Fruit fly (Drosophila melanogaster) whole organism, embryonic: ENCODE results near the gene CG1628.
"Not testable (repeated sequence)": the region's sequence is repeated elsewhere in the genome, so short reads cannot be mapped to it uniquely, and the experiment has no call there.

Experiments used
- Antp ChIP-seq: fragments of 200-800 bp; sonication (Bioruptor generic); optimal IDR thresholded peaks from 3 replicates; lab custom pipeline; 2016; ENCODE audit warnings: missing biosample characterization, missing genetic modification characterization
- Bdp1 ChIP-seq: fragments of 200-800 bp; sonication (Bioruptor generic); optimal IDR thresholded peaks from 3 replicates; lab custom pipeline; 2016; ENCODE audit warnings: missing biosample characterization, missing genetic modification characterization
- CG10366 ChIP-seq: fragments of 200-800 bp; sonication (Bioruptor generic); IDR thresholded peaks from 2 replicates; pipeline ENCODE4 v1.3.6; 2022; ENCODE audit warnings: missing biosample characterization, missing genetic modification characterization
- CG10462 ChIP-seq: fragments of 200-800 bp; sonication (Bioruptor generic); optimal IDR thresholded peaks from 2 replicates; lab custom pipeline; 2016; ENCODE audit warnings: missing biosample characterization, missing genetic modification characterization
- CG12104 ChIP-seq: fragments of 200-800 bp; sonication (Bioruptor generic); optimal IDR thresholded peaks from 3 replicates; lab custom pipeline; 2016; ENCODE audit warnings: missing biosample characterization, missing genetic modification characterization
- CG12155 ChIP-seq: fragments of 200-800 bp; sonication (Bioruptor generic); optimal IDR thresholded peaks from 3 replicates; lab custom pipeline; 2016; ENCODE audit warnings: missing biosample characterization, missing genetic modification characterization
- CG12769 ChIP-seq: fragments of 200-800 bp; sonication (Bioruptor generic); optimal IDR thresholded peaks from 2 replicates; lab custom pipeline; 2019; ENCODE audit warnings: missing biosample characterization, mild to moderate bottlenecking, missing genetic modification characterization, moderate library complexity
- CG15514 ChIP-seq: fragments of 200-800 bp; sonication (Bioruptor generic); optimal IDR thresholded peaks from 3 replicates; lab custom pipeline; 2017; ENCODE audit warnings: missing biosample characterization, missing genetic modification characterization, mild to moderate bottlenecking, moderate library complexity, missing genetic modification reagents
- CG2116 ChIP-seq: fragments of 200-800 bp; sonication (Bioruptor generic); optimal IDR thresholded peaks from 3 replicates; lab custom pipeline; 2018; ENCODE audit warnings: missing biosample characterization, mild to moderate bottlenecking, missing genetic modification characterization
- CG6683 ChIP-seq: fragments of 200-800 bp; sonication (Bioruptor generic); optimal IDR thresholded peaks from 2 replicates; lab custom pipeline; 2017; ENCODE audit warnings: missing biosample characterization, mild to moderate bottlenecking, missing genetic modification characterization, missing genetic modification reagents
- CG6791 ChIP-seq: fragments of 200-800 bp; sonication (Bioruptor generic); IDR thresholded peaks from 3 replicates; pipeline ENCODE4 v1.3.6; 2022; ENCODE audit warnings: missing biosample characterization, missing genetic modification characterization; ENCODE audit not compliant: partially characterized antibody
- CG9727 ChIP-seq: fragments of 200-800 bp; sonication (Bioruptor generic); optimal IDR thresholded peaks from 3 replicates; lab custom pipeline; 2017; ENCODE audit warnings: missing biosample characterization, mild to moderate bottlenecking, missing genetic modification characterization
- CTCF ChIP-seq: fragments of 200-800 bp; sonication (Bioruptor generic); optimal IDR thresholded peaks from 2 replicates; lab custom pipeline; 2017; ENCODE audit warnings: missing biosample characterization, mild to moderate bottlenecking, missing genetic modification characterization, moderate library complexity
- CrebB ChIP-seq: fragments of 200-800 bp; sonication (Bioruptor generic); optimal IDR thresholded peaks from 3 replicates; lab custom pipeline; 2018; ENCODE audit warnings: missing biosample characterization, mild to moderate bottlenecking, missing genetic modification characterization
- Deaf1 ChIP-seq: fragments of 200-800 bp; optimal IDR thresholded peaks from 3 replicates; lab custom pipeline; 2019; ENCODE audit warnings: missing biosample characterization, mild to moderate bottlenecking, missing genetic modification characterization, moderate library complexity
- Doc3 ChIP-seq: fragments of 200-800 bp; sonication (Bioruptor generic); IDR thresholded peaks from 3 replicates; pipeline ENCODE4 v1.3.6; 2022; ENCODE audit warnings: missing biosample characterization, missing genetic modification characterization; ENCODE audit not compliant: partially characterized antibody
- Ets65A ChIP-seq: fragments of 200-800 bp; sonication (Bioruptor generic); peaks from one replicate; lab custom pipeline; 2016; ENCODE audit warnings: missing biosample characterization, missing genetic modification characterization
- HmgZ ChIP-seq: fragments of 200-800 bp; sonication (Bioruptor generic); optimal IDR thresholded peaks from 2 replicates; lab custom pipeline; 2018; ENCODE audit warnings: missing biosample characterization, mild to moderate bottlenecking, missing genetic modification characterization
- Med ChIP-seq: fragments of 200-800 bp; sonication (Bioruptor generic); peaks from one replicate; lab custom pipeline; 2016; ENCODE audit warnings: missing biosample characterization, missing genetic modification characterization, mild to moderate bottlenecking, inconsistent platforms, moderate library complexity
- Nf-YA ChIP-seq: fragments of 200-800 bp; sonication (Bioruptor generic); IDR thresholded peaks from 2 replicates; pipeline ENCODE4 v1.3.6; 2022; ENCODE audit warnings: missing biosample characterization, missing genetic modification characterization
- Oaz ChIP-seq: fragments of 200-800 bp; sonication (Bioruptor generic); IDR thresholded peaks from 2 replicates; pipeline ENCODE4 v1.3.6; 2022; ENCODE audit warnings: missing biosample characterization, missing genetic modification characterization
- Sox100B ChIP-seq: fragments of 200-800 bp; sonication (Bioruptor generic); optimal IDR thresholded peaks from 3 replicates; lab custom pipeline; 2018; ENCODE audit warnings: missing biosample characterization, mild to moderate bottlenecking, missing genetic modification characterization
- Trl ChIP-seq, 3 experiments: fragments of >200 bp in 2 of 3; fragments of 200-800 bp in 1 of 3; sonication (Bioruptor generic) in 1 of 3; optimal IDR thresholded peaks; 2 replicates in 1 of 3; 3 replicates in 2 of 3; lab custom pipeline; 2016 to 2017; ENCODE audit warnings: missing biosample characterization in 1 of 3, missing genetic modification characterization in 1 of 3
- chif ChIP-seq, 2 experiments: fragments of 200-800 bp; sonication (Bioruptor generic); optimal IDR thresholded peaks; 3 replicates each; lab custom pipeline; 2016; ENCODE audit warnings: missing biosample characterization in 2 of 2, missing genetic modification characterization in 2 of 2
- crp ChIP-seq, 2 experiments: fragments of 200-800 bp; sonication (Bioruptor generic); optimal IDR thresholded peaks; 2 replicates in 1 of 2; 3 replicates in 1 of 2; lab custom pipeline; 2017; ENCODE audit warnings: missing biosample characterization in 2 of 2, missing genetic modification characterization in 2 of 2, mild to moderate bottlenecking in 1 of 2, moderate library complexity in 1 of 2
- dan ChIP-seq: fragments of 200-800 bp; sonication (Bioruptor generic); IDR thresholded peaks from 2 replicates; pipeline ENCODE4 v1.3.6; 2022; ENCODE audit warnings: missing biosample characterization, missing genetic modification characterization
- disco-r ChIP-seq: fragments of 200-800 bp; sonication (Bioruptor generic); optimal IDR thresholded peaks from 2 replicates; lab custom pipeline; 2016; ENCODE audit warnings: missing biosample characterization, missing genetic modification characterization
- emc ChIP-seq: fragments of 200-800 bp; sonication (Bioruptor generic); optimal IDR thresholded peaks from 2 replicates; lab custom pipeline; 2016; ENCODE audit warnings: missing biosample characterization, missing genetic modification characterization
- ewg ChIP-seq: fragments of 200-800 bp; sonication (Bioruptor generic); optimal IDR thresholded peaks from 3 replicates; lab custom pipeline; 2017; ENCODE audit warnings: mild to moderate bottlenecking, missing biosample characterization, missing genetic modification reagents, missing genetic modification characterization
- grau ChIP-seq: fragments of 200-800 bp; optimal IDR thresholded peaks from 3 replicates; lab custom pipeline; 2019; ENCODE audit warnings: missing biosample characterization, mild to moderate bottlenecking, missing genetic modification characterization, moderate library complexity
- gsb-n ChIP-seq: fragments of 200-800 bp; sonication (Bioruptor generic); optimal IDR thresholded peaks from 3 replicates; lab custom pipeline; 2018; ENCODE audit warnings: missing biosample characterization, mild to moderate bottlenecking, missing genetic modification characterization
- hbn ChIP-seq: fragments of 200-800 bp; sonication (Bioruptor generic); IDR thresholded peaks from 2 replicates; pipeline ENCODE4 v1.3.6; 2022; ENCODE audit warnings: missing biosample characterization, missing genetic modification characterization; ENCODE audit not compliant: partially characterized antibody
- jigr1 ChIP-seq: fragments of 200-800 bp; sonication (Bioruptor generic); IDR thresholded peaks from 3 replicates; pipeline ENCODE4 v1.3.6; 2022; ENCODE audit warnings: missing biosample characterization, missing genetic modification characterization
- nerfin-2 ChIP-seq: fragments of 200-800 bp; sonication (Bioruptor generic); IDR thresholded peaks from 2 replicates; pipeline ENCODE4 v1.3.6; 2022; ENCODE audit warnings: missing biosample characterization, missing genetic modification characterization; ENCODE audit not compliant: partially characterized antibody
- odd ChIP-seq: fragments of 200-800 bp; sonication (Bioruptor generic); optimal IDR thresholded peaks from 2 replicates; lab custom pipeline; 2017; ENCODE audit warnings: missing biosample characterization, mild to moderate bottlenecking, missing genetic modification characterization
- onecut ChIP-seq: fragments of 200-800 bp; sonication (Bioruptor generic); IDR thresholded peaks from 2 replicates; pipeline ENCODE4 v1.3.6; 2022; ENCODE audit warnings: missing biosample characterization, missing genetic modification characterization
- pzg ChIP-seq: fragments of 200-800 bp; sonication (Bioruptor generic); optimal IDR thresholded peaks from 3 replicates; lab custom pipeline; 2018; ENCODE audit warnings: missing biosample characterization, mild to moderate bottlenecking, missing genetic modification characterization, moderate library complexity
- scrt ChIP-seq: fragments of 200-800 bp; sonication (Bioruptor generic); optimal IDR thresholded peaks from 2 replicates; lab custom pipeline; 2018; ENCODE audit warnings: missing biosample characterization, mild to moderate bottlenecking, missing genetic modification characterization, moderate library complexity
- seq ChIP-seq: fragments of 200-800 bp; sonication (Bioruptor generic); IDR thresholded peaks from 2 replicates; pipeline ENCODE4 v1.3.6; 2022; ENCODE audit warnings: missing biosample characterization, missing genetic modification characterization
- sisA ChIP-seq: fragments of 200-800 bp; sonication (Bioruptor generic); IDR thresholded peaks from 2 replicates; pipeline ENCODE4 v1.3.6; 2022; ENCODE audit warnings: missing biosample characterization, missing genetic modification characterization
- slou ChIP-seq: fragments of 200-800 bp; sonication (Bioruptor generic); optimal IDR thresholded peaks from 3 replicates; lab custom pipeline; 2016; ENCODE audit warnings: missing biosample characterization, missing genetic modification characterization
- slp2 ChIP-seq: fragments of 200-800 bp; sonication (Bioruptor generic); optimal IDR thresholded peaks from 2 replicates; lab custom pipeline; 2016; ENCODE audit warnings: missing biosample characterization, missing genetic modification characterization
- tio ChIP-seq: fragments of 200-800 bp; sonication (Bioruptor generic); optimal IDR thresholded peaks from 2 replicates; lab custom pipeline; 2017; ENCODE audit warnings: missing biosample characterization, missing genetic modification characterization, inconsistent platforms
- zf30C ChIP-seq: fragments of 200-800 bp; sonication (Bioruptor generic); optimal IDR thresholded peaks from 3 replicates; lab custom pipeline; 2018; ENCODE audit warnings: missing biosample characterization, mild to moderate bottlenecking, missing genetic modification characterization

CG1628 gene

DNA sequence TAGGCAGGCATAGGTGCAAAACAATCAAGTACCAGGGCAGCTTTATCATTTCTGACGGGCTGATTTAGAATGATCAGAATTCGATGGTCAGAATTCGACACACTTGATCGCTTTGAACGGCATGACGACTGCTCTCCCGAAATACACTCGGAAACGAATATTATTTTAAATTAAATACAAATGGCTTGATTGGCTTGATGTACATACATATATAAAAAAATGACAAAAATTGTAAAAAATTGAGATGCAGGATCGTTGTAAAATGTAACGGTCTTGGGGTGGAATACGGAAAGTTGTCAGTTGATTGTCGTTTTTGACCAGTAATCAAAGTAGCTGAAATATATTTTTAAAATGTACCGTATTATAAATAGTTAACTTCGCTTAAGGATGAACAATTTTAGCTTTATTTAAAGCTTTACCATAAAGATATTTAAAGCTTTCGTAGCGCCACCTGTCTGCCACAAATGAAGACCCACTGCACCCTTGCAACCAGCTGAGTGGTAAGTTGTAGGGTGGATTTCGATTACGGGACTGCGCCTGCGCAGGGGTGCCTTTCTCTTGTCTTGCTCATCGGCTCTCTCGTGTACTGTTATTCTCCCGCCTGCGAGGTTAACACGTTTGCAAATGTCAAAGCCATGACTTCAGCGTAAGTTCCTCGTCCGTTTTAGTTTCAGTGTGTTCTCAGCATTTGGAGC is 24.7 kb upstream of the CG1628 start, which contains the start of the genes CG9806 and X11Lbeta:
Gene CG9806, minus strand, starts transcription at position 51 of the 695 bp plus-strand sequence.
Gene X11Lbeta, plus strand, starts transcription at position 676 of the 695 bp plus-strand sequence.
- TF ChIP-seq CTCF (GFP tag; lab: Kevin White, UChicago): peak; percentile 88
- TF ChIP-seq Ets65A (GFP tag; lab: Kevin White, UChicago): peak; percentile 27
- TF ChIP-seq Deaf1 (tag; lab: Kevin White, UChicago): peak; percentile 3
- TF ChIP-seq pzg: peak; percentile 14
- TF ChIP-seq CG12104 (GFP tag; lab: Kevin White, UChicago): no peak
- TF ChIP-seq CG9727 (GFP tag; lab: Kevin White, UChicago): no peak
- no peak for TF ChIP-seq Sox100B (GFP tag; lab: Kevin White, UChicago)
- peak; percentile 26 for TF ChIP-seq CG2116
- peak; percentile 26 to 39 for TF ChIP-seq Trl (optimal IDR thresholded peaks at IDR 0.05; lab: Kevin White, UChicago)
- TF ChIP-seq Trl (GFP tag; optimal IDR thresholded peaks at IDR 0.05; lab: Kevin White, UChicago): no peak
- TF ChIP-seq ewg (GFP tag; lab: Kevin White, UChicago): peak; percentile 93
- peak; percentile 0 for TF ChIP-seq zf30C (GFP tag; lab: Kevin White, UChicago)
- peak; percentile 31 for TF ChIP-seq Med (GFP tag; lab: Kevin White, UChicago)
- peak in 1 of 2 experiments; percentile 54 for TF ChIP-seq crp (GFP tag; optimal IDR thresholded peaks at IDR 0.05; lab: Kevin White, UChicago)
- peak; percentile 64; the same call in 1 of the 2 replicates for TF ChIP-seq seq (GFP tag; lab: Robert Waterston, UW)

DNA sequence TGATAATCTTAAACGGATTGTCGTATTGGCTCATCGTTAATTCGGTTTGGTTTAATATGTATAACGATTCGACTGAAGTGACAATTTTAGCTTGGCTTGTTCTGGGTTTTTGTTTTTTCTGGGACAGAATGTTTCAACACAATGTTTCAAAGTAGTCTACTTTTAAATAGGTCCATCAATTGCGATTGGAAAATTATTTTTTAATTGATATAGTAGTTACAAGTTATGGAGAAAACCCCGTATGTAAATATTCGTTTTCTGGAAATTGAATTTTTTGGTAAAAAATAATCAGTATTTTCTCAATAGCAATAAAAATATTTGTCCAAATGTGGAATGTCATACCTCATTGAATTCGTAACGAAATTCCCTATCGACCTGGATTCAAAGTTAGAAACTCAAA is 20.6 kb upstream of the CG1628 start, which contains the start of gene Rab9Db:
Gene Rab9Db, minus strand, starts transcription at position 101 of the 400 bp plus-strand sequence.
- not testable (repeated sequence) for TF ChIP-seq disco-r (GFP tag; lab: Kevin White, UChicago); Bdp1 (GFP tag; lab: Kevin White, UChicago); CG6791 (GFP tag; lab: Robert Waterston, UW)

DNA sequence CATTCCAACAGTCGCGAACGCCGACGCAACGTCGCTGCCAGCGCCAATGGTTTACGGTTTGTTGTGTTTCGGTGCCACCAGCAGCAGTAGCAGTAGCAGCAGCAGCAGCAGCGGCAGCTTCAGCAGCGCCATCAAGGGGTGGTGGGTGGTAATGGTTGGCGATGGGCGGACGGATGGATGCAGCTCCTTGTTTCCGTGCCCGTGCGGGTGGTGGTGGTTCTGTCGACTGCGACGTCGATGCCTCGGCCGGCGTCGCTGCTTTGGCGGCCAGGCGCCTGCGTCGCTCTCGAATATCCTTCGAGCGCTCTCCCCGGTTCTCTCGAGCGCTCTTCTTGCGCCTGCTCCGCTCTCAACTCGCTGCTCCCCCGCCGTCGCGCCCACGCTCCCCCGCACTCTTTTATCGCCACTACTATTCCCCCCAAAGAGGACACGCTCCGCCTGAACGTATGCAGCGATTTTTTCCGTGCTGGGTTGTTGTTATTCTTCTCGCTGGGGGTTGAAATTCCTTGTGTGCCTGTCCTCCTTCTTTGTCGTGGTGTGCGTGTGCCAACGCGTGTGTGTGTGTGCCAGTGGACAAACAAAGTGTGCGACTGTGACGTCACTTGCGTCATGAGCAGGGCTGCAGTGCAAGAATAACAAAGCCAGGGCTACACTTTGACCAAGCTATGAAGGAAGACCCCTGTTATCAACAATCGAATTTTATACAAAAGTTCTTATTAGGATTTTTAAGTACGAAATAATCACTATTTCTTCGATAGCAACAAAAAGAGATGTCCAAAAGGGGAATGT is 18.9 kb upstream of the CG1628 start:
- TF ChIP-seq chif (GFP tag; optimal IDR thresholded peaks at IDR 0.05; lab: Kevin White, UChicago): no peak
- no peak for TF ChIP-seq grau (tag; lab: Kevin White, UChicago)
- no peak for TF ChIP-seq emc
- TF ChIP-seq nerfin-2 (GFP tag; lab: Robert Waterston, UW): no peak
- TF ChIP-seq slou (GFP tag; lab: Kevin White, UChicago): no peak
- no peak for TF ChIP-seq HmgZ
- TF ChIP-seq CG12769: no peak
- TF ChIP-seq CG10366 (GFP tag; lab: Robert Waterston, UW): no peak
- no peak for TF ChIP-seq dan (GFP tag; lab: Robert Waterston, UW)
- TF ChIP-seq onecut (GFP tag; lab: Robert Waterston, UW): no peak
- no peak for TF ChIP-seq sisA (GFP tag; lab: Robert Waterston, UW)
- no peak for TF ChIP-seq CG6683 (GFP tag; lab: Kevin White, UChicago)
- no peak for TF ChIP-seq Oaz
- TF ChIP-seq jigr1 (GFP tag; lab: Robert Waterston, UW): no peak
- TF ChIP-seq pzg: peak; percentile 18
- TF ChIP-seq hbn: no peak
- no peak for TF ChIP-seq Doc3 (GFP tag; lab: Robert Waterston, UW)
- no peak for TF ChIP-seq Antp
- no peak for TF ChIP-seq CG10462 (GFP tag; lab: Kevin White, UChicago)
- TF ChIP-seq CrebB (tag; lab: Kevin White, UChicago): no peak
- TF ChIP-seq tio: no peak
- TF ChIP-seq scrt (GFP tag; lab: Kevin White, UChicago): no peak
- TF ChIP-seq odd (GFP tag; lab: Kevin White, UChicago): no peak
- TF ChIP-seq Nf-YA (GFP tag; lab: Robert Waterston, UW): no peak
- peak; percentile 8 for TF ChIP-seq CG15514 (GFP tag; lab: Kevin White, UChicago)
- TF ChIP-seq gsb-n (tag; lab: Kevin White, UChicago): no peak
- TF ChIP-seq CG12155 (GFP tag; lab: Kevin White, UChicago): peak; percentile 61
- no peak for TF ChIP-seq slp2 (GFP tag; lab: Kevin White, UChicago)
